Worm (Caenorhabditis elegans) whole organism, L4 larva: Measurements from ENCODE around the gene R10E4.6.

Experiments used
- F37D6.2 ChIP-seq: sonication (generic microtip); optimal IDR thresholded peaks from 2 replicates; lab custom pipeline; 2016; ENCODE audit warnings: mild to moderate bottlenecking, missing genetic modification characterization, missing compliant biosample characterization
- F44E2.7 ChIP-seq: fragments of 200-800 bp; sonication (Bioruptor generic); IDR thresholded peaks from 2 replicates; pipeline ENCODE4 v2.1.2; 2022; ENCODE audit warnings: missing genetic modification characterization, missing compliant biosample characterization
- R02D3.7 ChIP-seq: fragments of 150-350 bp; sonication (generic microtip); optimal IDR thresholded peaks from 3 replicates; lab custom pipeline; 2014; ENCODE audit warnings: missing biosample characterization, missing genetic modification characterization
- Y105C5A.15 ChIP-seq: fragments of 200-800 bp; sonication (Bioruptor generic); IDR thresholded peaks from 2 replicates; pipeline ENCODE4 v1.3.6; 2022; ENCODE audit warnings: missing genetic modification characterization, missing compliant biosample characterization
- aha-1 ChIP-seq: fragments of 150-350 bp; peaks from one replicate; lab custom pipeline; 2014; ENCODE audit warnings: missing biosample characterization, missing genetic modification characterization
- ceh-20 ChIP-seq: fragments of 200-800 bp; sonication (Bioruptor generic); IDR thresholded peaks from 2 replicates; pipeline ENCODE4 v1.3.6; 2022; ENCODE audit warnings: missing genetic modification reagents, missing genetic modification characterization, missing compliant biosample characterization
- cey-2 ChIP-seq: sonication (generic microtip); optimal IDR thresholded peaks from 3 replicates; lab custom pipeline; 2017; ENCODE audit warnings: missing genetic modification characterization, mild to moderate bottlenecking, missing compliant biosample characterization, antibody characterized with exemption, borderline replicate concordance; ENCODE audit not compliant: insufficient read depth
- daf-12 ChIP-seq: fragments of 150-350 bp; optimal IDR thresholded peaks from 2 replicates; lab custom pipeline; 2014; ENCODE audit warnings: missing biosample characterization, missing genetic modification reagents, missing genetic modification characterization
- daf-19 ChIP-seq: fragments of 200-800 bp; sonication (Bioruptor generic); conservative IDR thresholded peaks from 2 replicates; pipeline ENCODE4 v1.3.6; 2022; ENCODE audit warnings: missing genetic modification characterization, missing compliant biosample characterization
- daf-8 ChIP-seq: fragments of 200-800 bp; sonication (Bioruptor generic); IDR thresholded peaks from 2 replicates; pipeline ENCODE4 v1.3.6; 2022; ENCODE audit warnings: missing genetic modification characterization, missing compliant biosample characterization
- dmd-9 ChIP-seq: fragments of 200-800 bp; sonication (Bioruptor generic); IDR thresholded peaks from 2 replicates; pipeline ENCODE4 v1.3.6; 2022; ENCODE audit warnings: missing genetic modification reagents, missing genetic modification characterization, missing compliant biosample characterization
- dpl-1 ChIP-seq: fragments of 150-350 bp; optimal IDR thresholded peaks from 2 replicates; lab custom pipeline; 2014; ENCODE audit warnings: missing biosample characterization, missing genetic modification reagents, missing genetic modification characterization
- duxl-1 ChIP-seq: sonication (generic microtip); optimal IDR thresholded peaks from 2 replicates; lab custom pipeline; 2016; ENCODE audit warnings: mild to moderate bottlenecking, missing genetic modification characterization, moderate library complexity, missing compliant biosample characterization; ENCODE audit not compliant: poor library complexity
- dve-1 ChIP-seq: sonication (generic microtip); optimal IDR thresholded peaks from 2 replicates; lab custom pipeline; 2017; ENCODE audit warnings: antibody characterized with exemption, mild to moderate bottlenecking, missing genetic modification characterization, missing compliant biosample characterization; ENCODE audit not compliant: insufficient read depth
- fos-1 ChIP-seq: fragments of 150-350 bp; optimal IDR thresholded peaks from 2 replicates; lab custom pipeline; 2014; ENCODE audit warnings: missing biosample characterization, missing genetic modification characterization
- hlh-11 ChIP-seq: fragments of 200-800 bp; sonication (Bioruptor generic); optimal IDR thresholded peaks from 2 replicates; lab custom pipeline; 2018; ENCODE audit warnings: mild to moderate bottlenecking, missing genetic modification characterization, missing compliant biosample characterization
- hlh-30 ChIP-seq: sonication (generic microtip); optimal IDR thresholded peaks from 2 replicates; lab custom pipeline; 2017; ENCODE audit warnings: antibody characterized with exemption, mild to moderate bottlenecking, missing genetic modification characterization, missing compliant biosample characterization; ENCODE audit not compliant: insufficient read depth
- hmg-1.1 ChIP-seq: fragments of 200-800 bp; sonication (Bioruptor generic); IDR thresholded peaks from 2 replicates; pipeline ENCODE4 v1.3.6; 2022; ENCODE audit warnings: missing genetic modification reagents, missing genetic modification characterization, missing compliant biosample characterization
- jun-1 ChIP-seq: fragments of 150-350 bp; optimal IDR thresholded peaks from 2 replicates; lab custom pipeline; 2014; ENCODE audit warnings: missing biosample characterization, missing genetic modification reagents, missing genetic modification characterization
- lim-7 ChIP-seq: fragments of 200-800 bp; sonication (Bioruptor generic); IDR thresholded peaks from 2 replicates; pipeline ENCODE4 v1.3.6; 2022; ENCODE audit warnings: missing genetic modification characterization, missing compliant biosample characterization
- lin-15B ChIP-seq: fragments of 150-350 bp; sonication (generic microtip); optimal IDR thresholded peaks from 3 replicates; lab custom pipeline; 2014; ENCODE audit warnings: missing biosample characterization, missing genetic modification characterization
- lin-39 ChIP-seq: fragments of 150-350 bp; optimal IDR thresholded peaks from 2 replicates; lab custom pipeline; 2014; ENCODE audit warnings: missing biosample characterization, missing genetic modification reagents, missing genetic modification characterization
- lir-3 ChIP-seq: sonication (generic microtip); optimal IDR thresholded peaks from 2 replicates; lab custom pipeline; 2016; ENCODE audit warnings: mild to moderate bottlenecking, missing genetic modification characterization, missing compliant biosample characterization
- mdl-1 ChIP-seq, 2 experiments: fragments of 150-350 bp in 1 of 2; sonication (generic microtip) in 1 of 2; optimal IDR thresholded peaks; 2 replicates each; lab custom pipeline; 2014 to 2017; ENCODE audit warnings: missing biosample characterization in 2 of 2, missing genetic modification characterization in 2 of 2
- mes-2 ChIP-seq: sonication (generic microtip); optimal IDR thresholded peaks from 2 replicates; lab custom pipeline; 2016; ENCODE audit warnings: missing genotype, mild to moderate bottlenecking, missing genetic modification characterization, missing compliant biosample characterization; ENCODE audit not compliant: poor library complexity, severe bottlenecking
- mxl-3 ChIP-seq: fragments of 200-800 bp; sonication (Bioruptor generic); optimal IDR thresholded peaks from 2 replicates; lab custom pipeline; 2018; ENCODE audit warnings: mild to moderate bottlenecking, missing genetic modification characterization, missing compliant biosample characterization
- nhr-10 ChIP-seq: fragments of 150-350 bp; optimal IDR thresholded peaks from 2 replicates; lab custom pipeline; 2014; ENCODE audit warnings: missing biosample characterization, missing genetic modification characterization
- nhr-102 ChIP-seq: sonication (generic microtip); optimal IDR thresholded peaks from 2 replicates; lab custom pipeline; 2016; ENCODE audit warnings: mild to moderate bottlenecking, missing genetic modification characterization, moderate library complexity, missing compliant biosample characterization
- nhr-11 ChIP-seq: fragments of 150-350 bp; optimal IDR thresholded peaks from 2 replicates; lab custom pipeline; 2014; ENCODE audit warnings: missing biosample characterization, missing genetic modification characterization
- nhr-25 ChIP-seq: sonication (generic microtip); optimal IDR thresholded peaks from 2 replicates; lab custom pipeline; 2017; ENCODE audit warnings: missing genetic modification characterization, mild to moderate bottlenecking, missing compliant biosample characterization, antibody characterized with exemption, moderate library complexity, borderline replicate concordance; ENCODE audit not compliant: insufficient read depth
- nhr-28 ChIP-seq: fragments of 150-350 bp; optimal IDR thresholded peaks from 2 replicates; lab custom pipeline; 2014; ENCODE audit warnings: missing biosample characterization, missing genetic modification characterization
- nhr-41 ChIP-seq: fragments of 200-800 bp; sonication (Bioruptor generic); IDR thresholded peaks from 2 replicates; pipeline ENCODE4 v1.3.6; 2022; ENCODE audit warnings: missing genetic modification reagents, missing genetic modification characterization, missing compliant biosample characterization
- nhr-6 ChIP-seq: fragments of 150-350 bp; optimal IDR thresholded peaks from 2 replicates; lab custom pipeline; 2014; ENCODE audit warnings: missing biosample characterization, missing genetic modification characterization
- nhr-76 ChIP-seq: fragments of 150-350 bp; optimal IDR thresholded peaks from 2 replicates; lab custom pipeline; 2014; ENCODE audit warnings: missing biosample characterization, missing genetic modification characterization
- nhr-77 ChIP-seq: fragments of 150-350 bp; optimal IDR thresholded peaks from 2 replicates; lab custom pipeline; 2014; ENCODE audit warnings: missing biosample characterization, missing genetic modification characterization
- pha-4 ChIP-seq, 2 experiments: fragments of 150-350 bp in 1 of 2; fragments of 200-800 bp in 1 of 2; sonication (Bioruptor generic) in 1 of 2; IDR thresholded peaks in 1 of 2; optimal IDR thresholded peaks in 1 of 2; 2 replicates each; pipeline versions ENCODE4 v1.3.6 to Lab custom; 2014 to 2022; ENCODE audit warnings: missing genetic modification characterization in 2 of 2, missing genetic modification reagents in 2 of 2, missing biosample characterization in 1 of 2, missing compliant biosample characterization in 1 of 2
- rbr-2 ChIP-seq: sonication (generic microtip); optimal IDR thresholded peaks from 2 replicates; lab custom pipeline; 2016; ENCODE audit warnings: missing genotype, missing genetic modification characterization, missing compliant biosample characterization
- set-16 ChIP-seq: fragments of 200-800 bp; sonication (Bioruptor generic); IDR thresholded peaks from 2 replicates; pipeline ENCODE4 v1.3.6; 2022; ENCODE audit warnings: missing genetic modification reagents, missing genetic modification characterization, missing compliant biosample characterization
- snpc-1.2 ChIP-seq: fragments of 200-800 bp; sonication (Bioruptor generic); IDR thresholded peaks from 2 replicates; pipeline ENCODE4 v1.3.6; 2022; ENCODE audit warnings: missing genetic modification reagents, missing genetic modification characterization, missing compliant biosample characterization
- tag-97 ChIP-seq: fragments of 200-800 bp; sonication (Bioruptor generic); IDR thresholded peaks from 2 replicates; pipeline ENCODE4 v1.3.6; 2022; ENCODE audit warnings: missing genetic modification characterization, missing compliant biosample characterization
- tra-1 ChIP-seq: fragments of 200-800 bp; sonication (Bioruptor generic); IDR thresholded peaks from 2 replicates; pipeline ENCODE4 v1.3.6; 2022; ENCODE audit warnings: missing genetic modification reagents, missing genetic modification characterization, missing compliant biosample characterization
- unc-39 ChIP-seq: sonication (generic microtip); optimal IDR thresholded peaks from 2 replicates; lab custom pipeline; 2017; ENCODE audit warnings: missing biosample characterization, missing genetic modification characterization
- unc-62 ChIP-seq, 3 experiments: fragments of 150-350 bp in 1 of 3; sonication (generic microtip); optimal IDR thresholded peaks in 2 of 3; peaks in 1 of 3; 1 replicate in 1 of 3; 2 replicates in 2 of 3; lab custom pipeline; 2014 to 2017; ENCODE audit warnings: missing biosample characterization in 3 of 3, missing genetic modification characterization in 3 of 3, missing genetic modification reagents in 3 of 3, missing genotype in 1 of 3
- vab-7 ChIP-seq: fragments of 200-800 bp; sonication (Bioruptor generic); IDR thresholded peaks from 2 replicates; pipeline ENCODE4 v1.3.6; 2022; ENCODE audit warnings: missing genetic modification reagents, missing genetic modification characterization, missing compliant biosample characterization
- zag-1 ChIP-seq: fragments of 150-350 bp; optimal IDR thresholded peaks from 2 replicates; lab custom pipeline; 2014; ENCODE audit warnings: missing biosample characterization, missing genetic modification characterization
- zip-2 ChIP-seq: fragments of 150-350 bp; optimal IDR thresholded peaks from 2 replicates; lab custom pipeline; 2014; ENCODE audit warnings: missing biosample characterization, missing genetic modification characterization
- ztf-11 ChIP-seq: fragments of 150-350 bp; optimal IDR thresholded peaks from 2 replicates; lab custom pipeline; 2014; ENCODE audit warnings: missing biosample characterization, missing genetic modification characterization
- ztf-7 ChIP-seq: fragments of 150-350 bp; optimal IDR thresholded peaks from 2 replicates; lab custom pipeline; 2014; ENCODE audit warnings: missing biosample characterization, missing genetic modification characterization

The R10E4.6 gene

DNA sequence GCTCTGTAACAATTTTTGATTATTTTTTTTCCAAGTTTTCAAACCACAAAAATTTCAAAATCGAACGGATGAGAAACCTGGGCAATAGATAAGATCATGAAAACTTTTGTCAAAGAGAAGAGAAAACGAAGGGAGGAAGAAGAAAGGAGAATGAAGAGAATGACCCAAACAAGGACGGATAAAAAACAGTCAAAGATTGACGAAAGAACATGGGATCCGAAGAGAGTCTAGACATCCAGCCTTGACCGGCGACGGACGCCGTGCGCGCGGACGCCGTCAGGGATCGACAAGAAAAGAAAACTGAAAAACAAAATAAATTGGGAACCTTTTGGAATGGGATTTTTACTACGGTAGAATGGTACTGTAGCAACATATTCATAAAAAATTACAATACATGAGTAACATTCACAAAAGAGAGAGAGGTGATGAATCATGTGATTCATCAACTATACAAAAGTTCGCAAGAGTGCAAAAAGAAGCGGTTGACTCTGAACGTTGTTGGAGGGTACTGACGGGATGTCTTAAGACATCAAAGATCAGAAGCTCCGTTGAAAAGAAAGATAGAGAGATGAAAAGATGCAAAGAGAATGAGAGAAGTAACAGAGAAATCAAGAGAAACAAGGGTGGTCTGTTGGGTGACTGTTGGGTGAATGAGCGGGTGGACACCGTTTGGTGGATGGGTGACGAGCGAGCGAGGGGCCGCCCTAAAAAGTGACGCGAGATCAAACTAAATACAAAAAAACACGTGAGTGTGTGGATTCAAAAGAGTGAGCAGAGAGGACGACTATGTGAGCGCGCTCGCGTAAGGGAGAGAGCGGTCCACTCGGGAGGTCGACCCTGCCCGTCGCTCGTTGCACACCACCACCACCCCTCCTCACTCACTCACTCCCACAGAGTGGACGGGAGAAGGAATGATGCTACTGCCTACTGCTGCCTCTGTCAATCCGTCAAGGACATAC, 12.7 kb upstream of the R10E4.6 start, which contains the start of gene sup-26:
TSS of gene sup-26 (minus strand) at position 10 of the 959 bp plus-strand sequence.
- TF ChIP-seq cey-2 (no peak), hmg-1.1 (no peak; the same call in none of the 2 replicates), hlh-30 (tag; lab: Kevin White, UChicago) (peak; percentile 47), dve-1 (tag; lab: Kevin White, UChicago) (peak; percentile 5), nhr-77 (tag; lab: Kevin White, UChicago) (no peak), nhr-10 (no peak), nhr-102 (tag; lab: Kevin White, UChicago) (no peak), mes-2 (tag; lab: Kevin White, UChicago) (no peak), fos-1 (no peak), pha-4 (GFP tag; IDR thresholded peaks at IDR 0.05; lab: Robert Waterston, UW) (no peak), pha-4 (tag; optimal IDR thresholded peaks at IDR 0.05; lab: Kevin White, UChicago) (peak; percentile 32), snpc-1.2 (GFP tag; lab: Robert Waterston, UW) (no peak), lim-7 (GFP tag; lab: Robert Waterston, UW) (no peak), nhr-11 (tag; lab: Kevin White, UChicago) (no peak), ceh-20 (no peak), nhr-25 (tag; lab: Kevin White, UChicago) (peak; percentile 15), set-16 (GFP tag; lab: Robert Waterston, UW) (peak; percentile 87), mxl-3 (GFP tag; lab: Kevin White, UChicago) (no peak), dpl-1 (GFP tag; lab: Kevin White, UChicago) (no peak), lin-39 (tag; lab: Kevin White, UChicago) (no peak), F37D6.2 (tag; lab: Kevin White, UChicago) (no peak), ztf-11 (tag; lab: Kevin White, UChicago) (no peak), tag-97 (GFP tag; lab: Robert Waterston, UW) (no peak), zag-1 (no peak), mdl-1 (tag; optimal IDR thresholded peaks at IDR 0.05; lab: Kevin White, UChicago) (no peak), nhr-28 (peak; percentile 11), F44E2.7 (GFP tag; lab: Robert Waterston, UW) (no peak), tra-1 (GFP tag; lab: Robert Waterston, UW) (no peak), nhr-6 (peak; percentile 90), jun-1 (no peak), R02D3.7 (tag; lab: Kevin White, UChicago) (no peak), daf-19 (GFP tag; lab: Robert Waterston, UW) (no peak), aha-1 (tag; lab: Kevin White, UChicago) (peak; percentile 90), daf-8 (GFP tag; lab: Robert Waterston, UW) (no peak), unc-39 (tag; lab: Kevin White, UChicago) (no peak), lin-15B (tag; lab: Kevin White, UChicago) (no peak), rbr-2 (tag; lab: Kevin White, UChicago) (peak; percentile 32), zip-2 (tag; lab: Kevin White, UChicago) (no peak), daf-12 (tag; lab: Kevin White, UChicago) (no peak), dmd-9 (no peak), hlh-11 (tag; lab: Kevin White, UChicago) (peak; percentile 41), nhr-41 (GFP tag; lab: Robert Waterston, UW) (no peak), ztf-7 (no peak), Y105C5A.15 (GFP tag; lab: Robert Waterston, UW) (no peak), vab-7 (GFP tag; lab: Robert Waterston, UW) (no peak), nhr-76 (no peak), unc-62 (GFP tag; optimal IDR thresholded peaks at IDR 0.05 in 1 of 2; lab: Kevin White, UChicago) (peak in 1 of 2 experiments; percentile 57), unc-62 (tag; optimal IDR thresholded peaks at IDR 0.05; lab: Kevin White, UChicago) (no peak), duxl-1 (tag; lab: Kevin White, UChicago) (no peak), lir-3 (no peak)
